Worm (Caenorhabditis elegans): ENCODE data around the gene upp-1.

The upp-1 gene

ce11 chrIII:7643084-7643483 is at the start of gene upp-1:
Gene upp-1, minus strand, starts transcription at chrIII:7643101.
- no peak for TF ChIP-seq ccch-3 (GFP tag; optimal IDR thresholded peaks at IDR 0.05)
- TF ChIP-seq mel-28 (tag; optimal IDR thresholded peaks at IDR 0.05; ENCODE audit: borderline replicate concordance) = no peak
- no peak for TF ChIP-seq madf-6 (GFP tag; IDR thresholded peaks at IDR 0.05)
- TF ChIP-seq Y67H2A.10 (GFP tag; conservative IDR thresholded peaks at IDR 0.05) = no peak
- TF ChIP-seq T26A5.8 (tag; optimal IDR thresholded peaks at IDR 0.05) = no peak
- no peak for TF ChIP-seq zfh-2 (GFP tag; conservative IDR thresholded peaks at IDR 0.05)
- no peak for TF ChIP-seq ceh-40 (GFP tag; IDR thresholded peaks at IDR 0.05)
- TF ChIP-seq pha-4 (tag; optimal IDR thresholded peaks at IDR 0.05) = no peak
- no peak for TF ChIP-seq lir-1 (GFP tag; conservative IDR thresholded peaks at IDR 0.05)
- no peak for TF ChIP-seq K11D2.4 (GFP tag; IDR thresholded peaks at IDR 0.05)
- TF ChIP-seq die-1 (tag; optimal IDR thresholded peaks at IDR 0.05) = no peak
- no peak for TF ChIP-seq hmg-1.2 (GFP tag; IDR thresholded peaks at IDR 0.05)
- no peak for TF ChIP-seq attf-3 (GFP tag; conservative IDR thresholded peaks at IDR 0.05)
- TF ChIP-seq somi-1 (GFP tag; optimal IDR thresholded peaks at IDR 0.05) = no peak
- TF ChIP-seq lin-26 (GFP tag; IDR thresholded peaks at IDR 0.05) = no peak
- no peak for TF ChIP-seq gei-17 (GFP tag; optimal IDR thresholded peaks at IDR 0.05)
- TF ChIP-seq unc-130 (GFP tag; optimal IDR thresholded peaks at IDR 0.05) = no peak
- TF ChIP-seq zim-3 (tag; optimal IDR thresholded peaks at IDR 0.05) = no peak
- TF ChIP-seq ztf-6 (GFP tag; IDR thresholded peaks at IDR 0.05) = no peak

- no peak for TF ChIP-seq F10E7.11 (tag; optimal IDR thresholded peaks at IDR 0.05)
- no peak for TF ChIP-seq nfya-2 (GFP tag; IDR thresholded peaks at IDR 0.05)
- TF ChIP-seq sptf-2 (GFP tag; optimal IDR thresholded peaks at IDR 0.05) = no peak
- TF ChIP-seq zim-3 (tag; optimal IDR thresholded peaks at IDR 0.05) = no peak
- TF ChIP-seq Y79H2A.3 (GFP tag; conservative IDR thresholded peaks at IDR 0.05) = no peak
Observed at ce11 chrIII:7692287-7692686, 49.4 kb upstream of the upp-1 start.

ce11 chrIII:7676796-7677195 is 33.9 kb upstream of the upp-1 start:
- TF ChIP-seq nhr-80 (tag; optimal IDR thresholded peaks at IDR 0.05) = peak; percentile 18
- peak; percentile 79; the same call in 1 of the 2 replicates for TF ChIP-seq hmg-1.2 (GFP tag; IDR thresholded peaks at IDR 0.05)
- TF ChIP-seq dox-1 (GFP tag; IDR thresholded peaks at IDR 0.05) = peak; percentile 73
- TF ChIP-seq mcd-1 (GFP tag; IDR thresholded peaks at IDR 0.05) = peak; percentile 48
- 0 out of 2 replicates have a peak, but pooled peaks have one; percentile 28 for TF ChIP-seq egl-44 (GFP tag; IDR thresholded peaks at IDR 0.05)
- 0 out of 2 replicates have a peak, but pooled peaks have one; percentile 42 for TF ChIP-seq nfyb-1 (GFP tag; IDR thresholded peaks at IDR 0.05)
- TF ChIP-seq egrh-3 (GFP tag; IDR thresholded peaks at IDR 0.05) = peak; percentile 9; the same call in 1 of the 2 replicates

- TF ChIP-seq nfya-1 (tag; optimal IDR thresholded peaks at IDR 0.05; ENCODE audit: borderline replicate concordance, insufficient read depth) (no peak), xnd-1 (tag; optimal IDR thresholded peaks at IDR 0.05) (peak; percentile 9), efl-1 (GFP tag; optimal IDR thresholded peaks at IDR 0.05) (peak; percentile 64), madf-6 (GFP tag; IDR thresholded peaks at IDR 0.05) (peak; percentile 56), egrh-3 (GFP tag; IDR thresholded peaks at IDR 0.05) (peak; percentile 62; the same call in 1 of the 2 replicates), aptf-2 (GFP tag; conservative IDR thresholded peaks at IDR 0.05) (0 out of 2 replicates have a peak, but pooled peaks have one; percentile 13), ets-4 (GFP tag; optimal IDR thresholded peaks at IDR 0.05) (no peak), zfh-2 (GFP tag; conservative IDR thresholded peaks at IDR 0.05) (peak; percentile 77; the same call in 1 of the 2 replicates)
Observed at ce11 chrIII:7672411-7672810, 29.5 kb upstream of the upp-1 start.

All from whole organism, young adult.